Worm (Caenorhabditis elegans) whole organism, mixed stage, embryonic: ENCODE data around the gene clec-66.

Experiments
- lsy-2 ChIP-seq: fragments of 150-350 bp; optimal IDR thresholded peaks from 2 replicates; lab custom pipeline; 2014; ENCODE audit warnings: missing biosample characterization, missing genetic modification characterization
- mep-1 ChIP-seq: fragments of 150-350 bp; optimal IDR thresholded peaks from 2 replicates; lab custom pipeline; 2017; ENCODE audit warnings: missing biosample characterization, missing genetic modification reagents, missing genetic modification characterization, inconsistent platforms
- nhr-12 ChIP-seq: fragments of 150-350 bp; optimal IDR thresholded peaks from 2 replicates; lab custom pipeline; 2014; ENCODE audit warnings: missing biosample characterization, missing genetic modification characterization
- nhr-76 ChIP-seq: sonication (generic microtip); optimal IDR thresholded peaks from 2 replicates; lab custom pipeline; 2017; ENCODE audit warnings: missing biosample characterization, missing genetic modification characterization
- pha-4 ChIP-seq: fragments of 150-350 bp; optimal IDR thresholded peaks from 2 replicates; lab custom pipeline; 2018; ENCODE audit warnings: missing biosample characterization, missing genetic modification reagents, missing genetic modification characterization

- no peak for TF ChIP-seq mep-1
- no peak for TF ChIP-seq nhr-76 (tag; lab: Kevin White, UChicago)
- TF ChIP-seq pha-4 (tag; lab: Kevin White, UChicago): no peak
- no peak for TF ChIP-seq lsy-2 (tag; lab: Kevin White, UChicago)
- TF ChIP-seq nhr-12: no peak
Measured at ce11 chrII:12901025-12901424, 3.2 kb upstream of the clec-66 start, which contains the start of gene clec-65.
